Fruit fly (Drosophila melanogaster): ENCODE data around the gene Ctl1.

dm6 chr3L:4264963-4265362 lies 12.8 kb upstream of the Ctl1 start:
- TF ChIP-seq psq (GFP tag; optimal IDR thresholded peaks at IDR 0.05) (no peak), CG9705 (GFP tag; optimal IDR thresholded peaks at IDR 0.05) (no peak), OdsH (GFP tag; optimal IDR thresholded peaks at IDR 0.05) (no peak), fru (GFP tag; optimal IDR thresholded peaks at IDR 0.05) (no peak), pan (optimal IDR thresholded peaks at IDR 0.05) (no peak), CrebA (GFP tag; optimal IDR thresholded peaks at IDR 0.05; ENCODE audit: borderline replicate concordance) (no peak)
